Worm (Caenorhabditis elegans) whole organism, L4 larva: ENCODE data around the gene cox-10.

Experiments
- D1046.2 ChIP-seq: fragments of 200-800 bp; sonication (Bioruptor generic); IDR thresholded peaks from 2 replicates; pipeline ENCODE4 v1.3.6; 2022; ENCODE audit warnings: missing genetic modification characterization, missing compliant biosample characterization
- R02D3.7 ChIP-seq: fragments of 150-350 bp; sonication (generic microtip); optimal IDR thresholded peaks from 3 replicates; lab custom pipeline; 2014; ENCODE audit warnings: missing biosample characterization, missing genetic modification characterization
- T20F7.1 ChIP-seq: fragments of 200-800 bp; sonication (Bioruptor generic); optimal IDR thresholded peaks from 2 replicates; lab custom pipeline; 2018; ENCODE audit warnings: mild to moderate bottlenecking, missing genetic modification characterization, missing compliant biosample characterization
- Y48G9A.11 ChIP-seq: fragments of 200-800 bp; sonication (Bioruptor generic); IDR thresholded peaks from 2 replicates; pipeline ENCODE4 v1.3.6; 2022; ENCODE audit warnings: missing genetic modification reagents, missing genetic modification characterization, missing compliant biosample characterization
- Y75B8A.6 ChIP-seq: fragments of 200-800 bp; sonication (Bioruptor generic); IDR thresholded peaks from 2 replicates; pipeline ENCODE4 v1.3.6; 2022; ENCODE audit warnings: missing genetic modification reagents, missing genetic modification characterization, missing compliant biosample characterization
- ZK337.2 ChIP-seq: fragments of 200-800 bp; sonication (Bioruptor generic); IDR thresholded peaks from 2 replicates; pipeline ENCODE4 v1.3.6; 2022; ENCODE audit warnings: missing genetic modification reagents, missing genetic modification characterization, missing compliant biosample characterization
- aha-1 ChIP-seq: fragments of 150-350 bp; peaks from one replicate; lab custom pipeline; 2014; ENCODE audit warnings: missing biosample characterization, missing genetic modification characterization
- ces-1 ChIP-seq: fragments of 150-350 bp; sonication (generic microtip); optimal IDR thresholded peaks from 4 replicates; lab custom pipeline; 2014; ENCODE audit warnings: missing biosample characterization, missing genetic modification reagents, missing genetic modification characterization
- cey-2 ChIP-seq: sonication (generic microtip); optimal IDR thresholded peaks from 3 replicates; lab custom pipeline; 2017; ENCODE audit warnings: missing genetic modification characterization, mild to moderate bottlenecking, missing compliant biosample characterization, antibody characterized with exemption, borderline replicate concordance; ENCODE audit not compliant: insufficient read depth
- dmd-6 ChIP-seq: fragments of 200-800 bp; sonication (Bioruptor generic); IDR thresholded peaks from 2 replicates; pipeline ENCODE4 v1.3.6; 2022; ENCODE audit warnings: missing genetic modification reagents, missing genetic modification characterization, missing compliant biosample characterization
- dpl-1 ChIP-seq: fragments of 150-350 bp; optimal IDR thresholded peaks from 2 replicates; lab custom pipeline; 2014; ENCODE audit warnings: missing biosample characterization, missing genetic modification reagents, missing genetic modification characterization
- dve-1 ChIP-seq: sonication (generic microtip); optimal IDR thresholded peaks from 2 replicates; lab custom pipeline; 2017; ENCODE audit warnings: antibody characterized with exemption, mild to moderate bottlenecking, missing genetic modification characterization, missing compliant biosample characterization; ENCODE audit not compliant: insufficient read depth
- fkh-10 ChIP-seq: fragments of 150-350 bp; optimal IDR thresholded peaks from 2 replicates; lab custom pipeline; 2014; ENCODE audit warnings: missing biosample characterization, missing genetic modification reagents, missing genetic modification characterization
- hif-1 ChIP-seq, 2 experiments: sonication (generic microtip); optimal IDR thresholded peaks; 2 replicates each; lab custom pipeline; 2016 to 2017; ENCODE audit warnings: missing compliant biosample characterization in 2 of 2, missing genetic modification characterization in 2 of 2, missing genetic modification reagents in 2 of 2, missing genotype in 2 of 2, mild to moderate bottlenecking in 1 of 2
- hlh-30 ChIP-seq: sonication (generic microtip); optimal IDR thresholded peaks from 2 replicates; lab custom pipeline; 2017; ENCODE audit warnings: antibody characterized with exemption, mild to moderate bottlenecking, missing genetic modification characterization, missing compliant biosample characterization; ENCODE audit not compliant: insufficient read depth
- hmg-1.1 ChIP-seq: fragments of 200-800 bp; sonication (Bioruptor generic); IDR thresholded peaks from 2 replicates; pipeline ENCODE4 v1.3.6; 2022; ENCODE audit warnings: missing genetic modification reagents, missing genetic modification characterization, missing compliant biosample characterization
- lin-1 ChIP-seq: fragments of 200-800 bp; sonication (Bioruptor generic); IDR thresholded peaks from 2 replicates; pipeline ENCODE4 v1.3.6; 2022; ENCODE audit warnings: missing genetic modification reagents, missing genetic modification characterization, missing compliant biosample characterization
- lin-38 ChIP-seq: fragments of 200-800 bp; sonication (Bioruptor generic); IDR thresholded peaks from 2 replicates; pipeline ENCODE4 v1.3.6; 2022; ENCODE audit warnings: missing genetic modification reagents, missing genetic modification characterization, missing compliant biosample characterization
- lsy-2 ChIP-seq, 2 experiments: fragments of 150-350 bp in 1 of 2; sonication (generic microtip) in 1 of 2; optimal IDR thresholded peaks; 2 replicates each; lab custom pipeline; 2014 to 2017; ENCODE audit warnings: missing biosample characterization in 2 of 2, missing genetic modification characterization in 2 of 2
- madf-9 ChIP-seq: fragments of 200-800 bp; sonication (Bioruptor generic); conservative IDR thresholded peaks from 2 replicates; pipeline ENCODE4 v1.3.6; 2022; ENCODE audit warnings: missing genetic modification reagents, missing genetic modification characterization, missing compliant biosample characterization
- mep-1 ChIP-seq: fragments of 150-350 bp; sonication (generic microtip); optimal IDR thresholded peaks from 3 replicates; lab custom pipeline; 2014; ENCODE audit warnings: missing biosample characterization, missing genetic modification characterization
- mes-2 ChIP-seq: sonication (generic microtip); optimal IDR thresholded peaks from 2 replicates; lab custom pipeline; 2016; ENCODE audit warnings: missing genotype, mild to moderate bottlenecking, missing genetic modification characterization, missing compliant biosample characterization; ENCODE audit not compliant: poor library complexity, severe bottlenecking
- mxl-3 ChIP-seq: fragments of 200-800 bp; sonication (Bioruptor generic); optimal IDR thresholded peaks from 2 replicates; lab custom pipeline; 2018; ENCODE audit warnings: mild to moderate bottlenecking, missing genetic modification characterization, missing compliant biosample characterization
- nhr-102 ChIP-seq: sonication (generic microtip); optimal IDR thresholded peaks from 2 replicates; lab custom pipeline; 2016; ENCODE audit warnings: mild to moderate bottlenecking, missing genetic modification characterization, moderate library complexity, missing compliant biosample characterization
- nhr-111 ChIP-seq: fragments of 200-800 bp; sonication (Bioruptor generic); optimal IDR thresholded peaks from 2 replicates; lab custom pipeline; 2018; ENCODE audit warnings: mild to moderate bottlenecking, missing genetic modification characterization, missing compliant biosample characterization
- nhr-41 ChIP-seq: fragments of 200-800 bp; sonication (Bioruptor generic); IDR thresholded peaks from 2 replicates; pipeline ENCODE4 v1.3.6; 2022; ENCODE audit warnings: missing genetic modification reagents, missing genetic modification characterization, missing compliant biosample characterization
- php-3 ChIP-seq: fragments of 200-800 bp; sonication (Bioruptor generic); IDR thresholded peaks from 2 replicates; pipeline ENCODE4 v1.3.6; 2022; ENCODE audit warnings: missing genetic modification reagents, missing genetic modification characterization, missing compliant biosample characterization
- rbr-2 ChIP-seq: sonication (generic microtip); optimal IDR thresholded peaks from 2 replicates; lab custom pipeline; 2016; ENCODE audit warnings: missing genotype, missing genetic modification characterization, missing compliant biosample characterization
- set-16 ChIP-seq: fragments of 200-800 bp; sonication (Bioruptor generic); IDR thresholded peaks from 2 replicates; pipeline ENCODE4 v1.3.6; 2022; ENCODE audit warnings: missing genetic modification reagents, missing genetic modification characterization, missing compliant biosample characterization
- skn-1 ChIP-seq: fragments of 150-350 bp; optimal IDR thresholded peaks from 2 replicates; lab custom pipeline; 2014; ENCODE audit warnings: missing biosample characterization, missing genetic modification characterization
- spr-1 ChIP-seq: sonication (generic microtip); optimal IDR thresholded peaks from 2 replicates; lab custom pipeline; 2016; ENCODE audit warnings: mild to moderate bottlenecking, missing genetic modification characterization, missing compliant biosample characterization
- tag-97 ChIP-seq: fragments of 200-800 bp; sonication (Bioruptor generic); IDR thresholded peaks from 2 replicates; pipeline ENCODE4 v1.3.6; 2022; ENCODE audit warnings: missing genetic modification characterization, missing compliant biosample characterization
- unc-130 ChIP-seq: sonication (generic microtip); optimal IDR thresholded peaks from 2 replicates; lab custom pipeline; 2016; ENCODE audit warnings: missing genetic modification reagents, missing genetic modification characterization, missing compliant biosample characterization
- unc-39 ChIP-seq: sonication (generic microtip); optimal IDR thresholded peaks from 2 replicates; lab custom pipeline; 2017; ENCODE audit warnings: missing biosample characterization, missing genetic modification characterization
- unc-62 ChIP-seq, 3 experiments: fragments of 150-350 bp in 1 of 3; sonication (generic microtip); optimal IDR thresholded peaks in 2 of 3; peaks in 1 of 3; 1 replicate in 1 of 3; 2 replicates in 2 of 3; lab custom pipeline; 2014 to 2017; ENCODE audit warnings: missing biosample characterization in 3 of 3, missing genetic modification characterization in 3 of 3, missing genetic modification reagents in 3 of 3, missing genotype in 1 of 3
- vab-7 ChIP-seq: fragments of 200-800 bp; sonication (Bioruptor generic); IDR thresholded peaks from 2 replicates; pipeline ENCODE4 v1.3.6; 2022; ENCODE audit warnings: missing genetic modification reagents, missing genetic modification characterization, missing compliant biosample characterization
- zag-1 ChIP-seq: fragments of 150-350 bp; optimal IDR thresholded peaks from 2 replicates; lab custom pipeline; 2014; ENCODE audit warnings: missing biosample characterization, missing genetic modification characterization
- zip-11 ChIP-seq: fragments of 200-800 bp; sonication (Bioruptor generic); IDR thresholded peaks from 2 replicates; pipeline ENCODE4 v1.3.6; 2022; ENCODE audit warnings: missing genetic modification characterization, missing compliant biosample characterization
- ztf-11 ChIP-seq: fragments of 150-350 bp; optimal IDR thresholded peaks from 2 replicates; lab custom pipeline; 2014; ENCODE audit warnings: missing biosample characterization, missing genetic modification characterization
- ztf-7 ChIP-seq: fragments of 150-350 bp; optimal IDR thresholded peaks from 2 replicates; lab custom pipeline; 2014; ENCODE audit warnings: missing biosample characterization, missing genetic modification characterization

The cox-10 gene

DNA sequence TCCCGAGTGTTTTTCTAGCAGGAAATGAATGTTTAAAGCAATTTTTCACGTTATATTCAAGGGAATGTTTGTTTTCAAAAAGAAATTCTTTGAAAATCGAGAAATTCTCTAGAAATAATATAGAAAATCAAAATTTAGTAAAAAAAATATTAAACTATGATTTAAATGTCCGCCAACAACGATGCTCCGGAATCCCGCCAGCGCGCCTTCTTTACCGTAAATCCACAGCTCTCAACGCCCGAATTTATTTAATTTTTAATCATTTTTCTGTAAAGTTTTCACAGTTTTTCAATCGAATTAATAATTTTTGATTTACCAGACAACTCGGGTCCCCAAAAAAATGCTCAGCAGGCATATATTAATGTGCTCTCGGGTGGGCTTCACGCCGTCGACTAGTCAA, at the start of gene cox-10, which contains the start of gene Y38E10A.33:
cox-10 (plus strand) TSS at position 320 of the 400 bp plus-strand sequence.
Y38E10A.33 (minus strand) TSS at position 12 of the 400 bp plus-strand sequence.
- TF ChIP-seq skn-1 (tag; lab: Kevin White, UChicago) (no peak), set-16 (GFP tag; lab: Robert Waterston, UW) (no peak), zip-11 (GFP tag; lab: Robert Waterston, UW) (no peak), unc-130 (GFP tag; lab: Kevin White, UChicago) (no peak), madf-9 (GFP tag; lab: Robert Waterston, UW) (no peak), ces-1 (no peak), hif-1 (tag; optimal IDR thresholded peaks at IDR 0.05; lab: Kevin White, UChicago) (no peak), cey-2 (tag; lab: Kevin White, UChicago) (no peak), Y48G9A.11 (peak; percentile 99), nhr-41 (GFP tag; lab: Robert Waterston, UW) (no peak), tag-97 (GFP tag; lab: Robert Waterston, UW) (no peak), lin-38 (GFP tag; lab: Robert Waterston, UW) (peak; percentile 72), mxl-3 (GFP tag; lab: Kevin White, UChicago) (no peak), lin-1 (GFP tag; lab: Robert Waterston, UW) (no peak), mes-2 (tag; lab: Kevin White, UChicago) (peak; percentile 85), dve-1 (tag; lab: Kevin White, UChicago) (peak; percentile 45), dpl-1 (GFP tag; lab: Kevin White, UChicago) (peak; percentile 90), unc-62 (GFP tag; optimal IDR thresholded peaks at IDR 0.05 in 1 of 2; lab: Kevin White, UChicago) (no peak), unc-62 (tag; optimal IDR thresholded peaks at IDR 0.05; lab: Kevin White, UChicago) (no peak), R02D3.7 (peak; percentile 72), ztf-11 (tag; lab: Kevin White, UChicago) (no peak), nhr-102 (tag; lab: Kevin White, UChicago) (peak; percentile 27), zag-1 (tag; lab: Kevin White, UChicago) (no peak), D1046.2 (GFP tag; lab: Robert Waterston, UW) (no peak), aha-1 (peak; percentile 32), ztf-7 (tag; lab: Kevin White, UChicago) (peak; percentile 9), fkh-10 (GFP tag; lab: Kevin White, UChicago) (no peak), nhr-111 (GFP tag; lab: Kevin White, UChicago) (no peak), hlh-30 (tag; lab: Kevin White, UChicago) (peak; percentile 8), hmg-1.1 (GFP tag; lab: Robert Waterston, UW) (0 out of 2 replicates have a peak, but pooled peaks have one; percentile 38), T20F7.1 (GFP tag; lab: Kevin White, UChicago) (peak; percentile 98), vab-7 (GFP tag; lab: Robert Waterston, UW) (no peak), mep-1 (peak; percentile 28), php-3 (GFP tag; lab: Robert Waterston, UW) (no peak), unc-39 (no peak), spr-1 (tag; lab: Kevin White, UChicago) (no peak), Y75B8A.6 (GFP tag; lab: Robert Waterston, UW) (no peak), ZK337.2 (no peak), dmd-6 (GFP tag; lab: Robert Waterston, UW) (no peak), rbr-2 (tag; lab: Kevin White, UChicago) (peak; percentile 36), lsy-2 (tag; optimal IDR thresholded peaks at IDR 0.05; lab: Kevin White, UChicago) (peak in 1 of 2 experiments; percentile 79)
